Worm (Caenorhabditis elegans) whole organism, early embryonic: ENCODE data around the gene cest-2.3.
"Not testable (repeated sequence)": the region's sequence is repeated elsewhere in the genome, so short reads cannot be mapped to it uniquely, and the experiment has no call there.

ENCODE experiments used
- B0310.2 ChIP-seq: sonication (generic microtip); optimal IDR thresholded peaks from 2 replicates; lab custom pipeline; 2016; ENCODE audit warnings: mild to moderate bottlenecking, missing genetic modification characterization, missing compliant biosample characterization
- F13C5.2 ChIP-seq: sonication (generic microtip); optimal IDR thresholded peaks from 2 replicates; lab custom pipeline; 2017; ENCODE audit warnings: mild to moderate bottlenecking, missing genetic modification characterization, inconsistent platforms, missing compliant biosample characterization
- aly-1 ChIP-seq: sonication (generic microtip); optimal IDR thresholded peaks from 2 replicates; lab custom pipeline; 2016; ENCODE audit warnings: missing genetic modification characterization, missing compliant biosample characterization
- ama-1 ChIP-seq: fragments of 150-350 bp; optimal IDR thresholded peaks from 2 replicates; lab custom pipeline; 2014
- ets-7 ChIP-seq: sonication (generic microtip); optimal IDR thresholded peaks from 2 replicates; lab custom pipeline; 2016; ENCODE audit warnings: missing genotype, missing genetic modification characterization, missing compliant biosample characterization
- flt-1 ChIP-seq: fragments of 200-800 bp; sonication (Bioruptor generic); IDR thresholded peaks from 2 replicates; pipeline ENCODE4 v1.3.6; 2022; ENCODE audit warnings: missing genetic modification characterization, missing compliant biosample characterization
- hmg-4 ChIP-seq: fragments of 200-800 bp; sonication (Bioruptor generic); optimal IDR thresholded peaks from 2 replicates; lab custom pipeline; 2018; ENCODE audit warnings: mild to moderate bottlenecking, missing genetic modification characterization, missing compliant biosample characterization
- hnd-1 ChIP-seq: sonication (generic microtip); optimal IDR thresholded peaks from 2 replicates; lab custom pipeline; 2016; ENCODE audit warnings: missing genetic modification characterization, missing compliant biosample characterization
- pes-1 ChIP-seq: fragments of 200-800 bp; sonication (Bioruptor generic); IDR thresholded peaks from 2 replicates; pipeline ENCODE4 v1.3.6; 2022; ENCODE audit warnings: missing genetic modification reagents, missing genetic modification characterization, missing compliant biosample characterization
- scrt-1 ChIP-seq: fragments of 200-800 bp; sonication (Bioruptor generic); IDR thresholded peaks from 2 replicates; pipeline ENCODE4 v1.3.6; 2022; ENCODE audit warnings: missing genetic modification characterization, missing compliant biosample characterization
- sea-1 ChIP-seq: fragments of 200-800 bp; sonication (Bioruptor generic); conservative IDR thresholded peaks from 2 replicates; pipeline ENCODE4 v1.3.6; 2022; ENCODE audit warnings: missing genetic modification characterization, missing compliant biosample characterization
- tbx-11 ChIP-seq: fragments of 200-800 bp; sonication (Bioruptor generic); IDR thresholded peaks from 2 replicates; pipeline ENCODE4 v1.3.6; 2022; ENCODE audit warnings: missing genetic modification characterization, missing compliant biosample characterization
- tbx-37 ChIP-seq: fragments of 200-800 bp; sonication (Bioruptor generic); conservative IDR thresholded peaks from 2 replicates; pipeline ENCODE4 v1.3.6; 2022; ENCODE audit warnings: missing genetic modification reagents, missing genetic modification characterization, missing compliant biosample characterization

- not testable (repeated sequence) for TF ChIP-seq tbx-11; F13C5.2 (tag; lab: Kevin White, UChicago); tbx-37; ama-1 (lab: Kevin White, UChicago); sea-1 (GFP tag; lab: Robert Waterston, UW); flt-1 (GFP tag; lab: Robert Waterston, UW); scrt-1 (GFP tag; lab: Robert Waterston, UW); hmg-4; B0310.2 (tag; lab: Kevin White, UChicago); hnd-1 (tag; lab: Kevin White, UChicago); pes-1 (GFP tag; lab: Robert Waterston, UW); ets-7 (tag; lab: Kevin White, UChicago); aly-1 (tag; lab: Kevin White, UChicago)
Measured at ce11 chrV:14205214-14205613, 22.5 kb upstream of the cest-2.3 start, which contains the start of gene T16A9.3.
